Worm (Caenorhabditis elegans) whole organism, early embryonic: Measurements from ENCODE around the gene K04H4.5.

ENCODE experiments used
- aly-1 ChIP-seq: sonication (generic microtip); optimal IDR thresholded peaks from 2 replicates; lab custom pipeline; 2016; ENCODE audit warnings: missing genetic modification characterization, missing compliant biosample characterization
- hnd-1 ChIP-seq: sonication (generic microtip); optimal IDR thresholded peaks from 2 replicates; lab custom pipeline; 2016; ENCODE audit warnings: missing genetic modification characterization, missing compliant biosample characterization
- sea-1 ChIP-seq: fragments of 200-800 bp; sonication (Bioruptor generic); conservative IDR thresholded peaks from 2 replicates; pipeline ENCODE4 v1.3.6; 2022; ENCODE audit warnings: missing genetic modification characterization, missing compliant biosample characterization
- tbx-37 ChIP-seq: fragments of 200-800 bp; sonication (Bioruptor generic); conservative IDR thresholded peaks from 2 replicates; pipeline ENCODE4 v1.3.6; 2022; ENCODE audit warnings: missing genetic modification reagents, missing genetic modification characterization, missing compliant biosample characterization
- tra-4 ChIP-seq: sonication (generic microtip); optimal IDR thresholded peaks from 2 replicates; lab custom pipeline; 2017; ENCODE audit warnings: missing genetic modification characterization, missing compliant biosample characterization

- TF ChIP-seq aly-1 (tag; lab: Kevin White, UChicago): no peak
- no peak for TF ChIP-seq tbx-37
- TF ChIP-seq hnd-1: no peak
- no peak for TF ChIP-seq sea-1 (GFP tag; lab: Robert Waterston, UW)
- no peak for TF ChIP-seq tra-4
Measured at ce11 chrIII:9393114-9393780, 34.1 kb downstream of the K04H4.5 start, which contains the start of the genes gpr-2 and rgr-1.
